Worm (Caenorhabditis elegans): ENCODE results near the gene nhr-47.

DNA sequence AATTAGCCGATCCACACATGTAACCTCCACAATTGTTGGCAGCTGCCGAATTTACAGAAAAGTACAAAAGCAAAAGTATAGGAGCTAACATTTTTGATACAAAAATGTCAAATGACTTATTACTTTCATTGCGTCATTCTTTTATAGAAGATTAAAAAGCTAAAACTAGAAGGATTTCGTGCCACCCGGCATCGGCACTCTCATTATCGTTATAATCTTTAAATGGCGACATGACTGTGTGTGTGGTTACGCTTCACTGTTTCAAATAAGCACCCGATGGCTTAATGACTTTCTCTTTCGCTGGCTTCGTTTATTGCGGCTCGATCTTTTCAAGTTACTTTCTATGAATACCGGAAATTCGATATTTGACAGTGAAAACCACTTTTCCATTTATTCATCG lies 28.7 kb downstream of the nhr-47 start, which contains the start of gene grl-1:
- TF ChIP-seq rnt-1 (tag; optimal IDR thresholded peaks at IDR 0.05) = no peak
- no peak for TF ChIP-seq ets-4 (tag; optimal IDR thresholded peaks at IDR 0.05)
- TF ChIP-seq ceh-19 (GFP tag; optimal IDR thresholded peaks at IDR 0.05) = no peak
- TF ChIP-seq ama-1 (optimal IDR thresholded peaks at IDR 0.05) = no peak
- TF ChIP-seq sdc-2 (tag; optimal IDR thresholded peaks at IDR 0.05) = no peak
- TF ChIP-seq F13H6.1 (tag; optimal IDR thresholded peaks at IDR 0.05) = no peak
- no peak for TF ChIP-seq pat-9 (tag; optimal IDR thresholded peaks at IDR 0.05)
- no peak for TF ChIP-seq dmd-4 (tag; optimal IDR thresholded peaks at IDR 0.05; ENCODE audit: borderline replicate concordance)
- TF ChIP-seq tbx-2 (tag; optimal IDR thresholded peaks at IDR 0.05) = no peak
